Worm (Caenorhabditis elegans): ENCODE measurements around the gene C40A11.3.

Gene C40A11.3

DNA sequence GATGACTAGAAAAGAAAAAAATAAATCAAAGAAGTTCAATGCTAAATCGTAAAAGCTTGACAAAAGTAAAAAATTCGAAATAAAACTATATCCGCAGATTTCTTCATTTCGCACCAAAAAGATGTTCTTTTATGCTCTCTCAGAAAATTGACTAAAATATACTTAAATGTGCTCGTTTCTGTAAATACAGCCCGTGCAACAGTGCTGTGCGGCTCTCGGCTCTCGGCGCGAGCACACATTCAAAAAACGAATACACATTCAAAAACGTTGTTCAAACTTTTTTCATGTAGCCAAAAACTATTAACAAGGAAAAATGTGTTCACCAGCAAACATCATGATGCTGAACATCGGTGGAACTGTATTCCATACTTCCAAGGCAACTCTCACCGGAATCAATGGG, at the start of gene C40A11.3:
Gene C40A11.3 (plus strand): TSS at position 301 of the 400 bp plus-strand sequence.
- TF ChIP-seq pha-4 (tag; optimal IDR thresholded peaks at IDR 0.05) (no peak), odd-2 (tag; optimal IDR thresholded peaks at IDR 0.05) (no peak), sox-4 (tag; optimal IDR thresholded peaks at IDR 0.05) (no peak), ceh-31 (tag; optimal IDR thresholded peaks at IDR 0.05) (no peak), ceh-45 (GFP tag; IDR thresholded peaks at IDR 0.05) (no peak), nhr-11 (tag; optimal IDR thresholded peaks at IDR 0.05) (no peak), madf-2 (tag; optimal IDR thresholded peaks at IDR 0.05) (no peak), pag-3 (tag; optimal IDR thresholded peaks at IDR 0.05; ENCODE audit: borderline replicate concordance) (no peak), syd-9 (tag; optimal IDR thresholded peaks at IDR 0.05) (no peak), ceh-6 (GFP tag; optimal IDR thresholded peaks at IDR 0.05) (no peak), hlh-30 (tag; optimal IDR thresholded peaks at IDR 0.05; ENCODE audit: insufficient read depth) (no peak), K02D7.2 (tag; optimal IDR thresholded peaks at IDR 0.05) (no peak), K09A11.1 (tag; optimal IDR thresholded peaks at IDR 0.05; ENCODE audit: insufficient read depth) (no peak), ttx-3 (tag; optimal IDR thresholded peaks at IDR 0.05) (no peak), pha-2 (tag; optimal IDR thresholded peaks at IDR 0.05) (no peak), che-1 (tag; optimal IDR thresholded peaks at IDR 0.05) (no peak), F13H6.1 (tag; optimal IDR thresholded peaks at IDR 0.05) (no peak), ceh-24 (tag; optimal IDR thresholded peaks at IDR 0.05) (no peak), ceh-22 (tag; optimal IDR thresholded peaks at IDR 0.05) (no peak)

DNA sequence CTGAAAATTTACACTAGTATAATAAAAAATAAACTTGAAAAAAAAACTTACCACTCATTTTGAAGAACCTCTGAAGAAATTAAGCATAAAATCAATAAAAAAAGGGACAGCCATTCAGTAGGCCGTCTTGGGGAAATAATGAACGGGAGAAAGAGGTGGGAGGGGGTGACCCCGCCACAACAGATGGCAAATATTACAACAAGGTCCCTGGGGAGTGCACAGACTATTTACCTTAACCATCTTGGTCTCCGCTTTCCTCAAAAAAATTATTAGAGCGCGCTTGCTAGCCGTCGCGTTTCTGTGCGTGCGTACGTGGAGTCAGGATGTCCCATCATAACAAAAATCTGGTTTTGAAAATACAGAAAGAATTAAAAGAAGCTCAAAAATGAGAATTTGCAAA, 48.9 kb upstream of the C40A11.3 start, which contains the start of gene T16A1.10:
Gene T16A1.10 (minus strand): TSS at position 123 of the 400 bp plus-strand sequence.
- TF ChIP-seq ceh-19 (GFP tag; optimal IDR thresholded peaks at IDR 0.05) (no peak), sox-4 (tag; optimal IDR thresholded peaks at IDR 0.05) (no peak)

DNA sequence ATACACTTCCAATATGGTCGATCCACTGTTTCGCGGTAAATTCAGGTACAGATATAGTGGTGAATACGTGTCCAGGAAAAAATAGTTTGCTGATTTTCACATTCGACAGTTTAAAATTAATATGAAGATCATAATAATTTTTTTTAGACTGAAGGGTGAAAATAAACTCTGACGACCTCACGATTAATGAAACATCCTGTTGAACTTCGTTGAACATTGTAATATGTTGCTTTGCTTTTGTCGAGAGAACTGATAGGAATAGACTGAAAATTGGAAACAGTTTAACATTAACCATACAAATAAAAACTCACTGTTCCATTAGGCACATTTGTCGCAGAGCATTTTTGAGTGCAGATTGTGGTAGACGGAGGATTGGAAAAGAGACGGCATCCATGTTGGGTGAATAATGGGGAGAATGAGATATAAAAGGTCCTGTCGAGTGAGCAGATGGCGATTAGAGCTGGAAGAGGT, 47.4 kb upstream of the C40A11.3 start, which contains the start of gene fbxb-37:
Gene fbxb-37 (minus strand): TSS at position 421 of the 471 bp plus-strand sequence.
- TF ChIP-seq nhr-232 (tag; optimal IDR thresholded peaks at IDR 0.05) (no peak), ets-4 (tag; optimal IDR thresholded peaks at IDR 0.05) (no peak), pha-2 (tag; optimal IDR thresholded peaks at IDR 0.05) (no peak), sox-4 (tag; optimal IDR thresholded peaks at IDR 0.05) (no peak), hlh-30 (tag; optimal IDR thresholded peaks at IDR 0.05; ENCODE audit: insufficient read depth) (no peak), sox-2 (GFP tag; IDR thresholded peaks at IDR 0.05) (no peak), hlh-13 (GFP tag; optimal IDR thresholded peaks at IDR 0.05) (no peak), elt-4 (tag; optimal IDR thresholded peaks at IDR 0.05) (no peak), ceh-34 (tag; optimal IDR thresholded peaks at IDR 0.05) (no peak), nfya-1 (tag; optimal IDR thresholded peaks at IDR 0.05) (no peak)

DNA sequence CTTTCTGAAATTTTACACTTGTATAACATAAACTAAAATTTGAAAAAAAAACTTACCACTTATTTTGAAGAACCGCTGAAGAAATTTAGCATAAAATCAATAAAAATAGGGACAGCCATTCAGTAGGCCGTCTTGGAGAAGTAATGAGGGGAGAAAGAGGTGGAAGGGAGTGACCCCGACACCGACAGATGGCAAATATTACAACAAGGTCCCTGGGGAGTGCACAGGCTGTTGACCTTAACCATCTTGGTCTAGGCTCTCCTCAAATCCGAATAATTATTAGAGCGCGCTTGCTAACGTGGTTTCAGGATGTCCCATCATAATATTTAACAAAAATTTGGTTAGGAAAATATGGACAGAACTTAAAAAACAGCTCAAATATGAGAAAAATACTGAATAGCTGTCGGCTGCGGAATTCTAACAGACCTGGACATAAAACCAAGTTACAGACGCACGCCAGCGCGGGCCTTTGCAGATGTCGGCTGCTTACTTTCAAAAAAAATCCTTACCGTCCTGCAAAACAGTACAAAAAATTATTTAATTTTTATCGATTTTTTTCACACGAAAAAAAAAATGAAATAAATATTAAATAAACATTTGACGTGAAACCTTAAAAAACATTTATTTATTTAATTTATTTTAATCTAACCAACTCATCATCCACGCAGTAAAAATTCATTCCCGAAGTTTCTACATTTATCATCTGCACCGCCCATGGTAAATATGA, 45.8 kb upstream of the C40A11.3 start, which contains the start of gene T16A1.2:
Gene T16A1.2 (plus strand): TSS at position 677 of the 727 bp plus-strand sequence.
- TF ChIP-seq sox-4 (tag; optimal IDR thresholded peaks at IDR 0.05) (no peak), C38D4.7 (GFP tag; optimal IDR thresholded peaks at IDR 0.05) (no peak), elt-4 (tag; optimal IDR thresholded peaks at IDR 0.05) (no peak), tbx-2 (tag; optimal IDR thresholded peaks at IDR 0.05) (no peak), ets-4 (tag; optimal IDR thresholded peaks at IDR 0.05) (no peak), ceh-2 (tag; optimal IDR thresholded peaks at IDR 0.05) (no peak)

DNA sequence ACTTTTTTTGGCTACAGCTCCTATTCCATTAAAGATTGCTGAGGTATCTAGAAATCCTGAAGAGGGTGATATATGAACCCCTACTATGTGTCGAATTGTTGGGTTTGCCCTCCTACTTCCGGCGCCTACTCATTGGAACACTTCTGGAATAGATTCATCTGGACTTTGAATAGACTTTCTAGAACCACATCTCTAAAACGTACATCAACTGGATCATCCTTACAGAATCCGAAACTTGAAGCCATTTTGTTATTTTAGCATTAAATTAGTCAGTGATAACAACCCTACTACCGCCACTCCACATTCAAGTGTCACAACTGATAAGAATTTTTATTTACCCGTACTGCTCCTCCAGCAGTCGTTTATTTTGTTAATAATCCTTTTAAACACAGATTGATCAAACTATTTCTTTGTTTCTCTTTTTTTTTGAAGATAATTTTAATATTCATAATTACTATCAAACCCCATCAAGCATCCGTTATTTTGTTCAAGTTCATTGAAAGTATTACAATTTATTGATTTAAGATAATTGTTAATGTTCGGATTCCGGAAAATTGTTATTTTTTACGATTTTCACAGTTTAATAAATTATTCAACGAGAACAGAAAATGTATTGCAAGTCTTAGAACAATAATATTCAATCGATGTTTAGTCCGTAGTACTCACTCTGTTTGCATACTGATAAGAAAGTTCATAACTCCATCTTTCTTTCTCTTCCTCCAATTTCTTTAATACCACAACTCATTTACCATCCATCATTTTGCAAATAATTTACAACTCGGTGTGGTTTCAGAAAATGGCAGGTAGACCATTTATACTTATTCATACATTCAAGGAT, 41.6 kb upstream of the C40A11.3 start, which contains the start of gene math-42:
Gene math-42 (plus strand): TSS at position 788 of the 838 bp plus-strand sequence.
- TF ChIP-seq elt-2 (tag; optimal IDR thresholded peaks at IDR 0.05) = peak; percentile 46
- TF ChIP-seq ceh-2 (tag; optimal IDR thresholded peaks at IDR 0.05) = no peak
- no peak for TF ChIP-seq fkh-10 (GFP tag; optimal IDR thresholded peaks at IDR 0.05)
